Worm (Caenorhabditis elegans): Measurements from ENCODE around the gene lmbr-1.
"Not testable (repeated sequence)": the region's sequence is repeated elsewhere in the genome, so short reads cannot be mapped to it uniquely, and the experiment has no call there.

lmbr-1 gene

ce11 chrIII:8344283-8344682 lies 27.8 kb upstream of the lmbr-1 start, which contains the start of gene ZC262.7:
Gene ZC262.7, minus strand, starts transcription at chrIII:8344336.
- TF ChIP-seq arid-1 (GFP tag; conservative IDR thresholded peaks at IDR 0.05) = peak; percentile 44; the same call in 1 of the 2 replicates
- TF ChIP-seq Y48G9A.11 (GFP tag; IDR thresholded peaks at IDR 0.05) = peak; percentile 37; the same call in 1 of the 2 replicates
- TF ChIP-seq snpc-1.2 (GFP tag; IDR thresholded peaks at IDR 0.05) = peak; percentile 17; the same call in 1 of the 2 replicates
- TF ChIP-seq mdt-29 (GFP tag; IDR thresholded peaks at IDR 0.05) = peak; percentile 72
- peak; percentile 62; the same call in 1 of the 2 replicates for TF ChIP-seq lin-1 (GFP tag; IDR thresholded peaks at IDR 0.05)

ce11 chrIII:8347822-8348221 lies 24.2 kb upstream of the lmbr-1 start, which contains the start of gene clc-29:
Gene clc-29, minus strand, starts transcription at chrIII:8347922.
- not testable (repeated sequence) for TF ChIP-seq tra-1 (GFP tag; IDR thresholded peaks at IDR 0.05); nhr-42 (GFP tag; IDR thresholded peaks at IDR 0.05); nhr-77 (tag; optimal IDR thresholded peaks at IDR 0.05)

- TF ChIP-seq dve-1 (tag; optimal IDR thresholded peaks at IDR 0.05; ENCODE audit: insufficient read depth) (peak; percentile 55), nhr-48 (tag; optimal IDR thresholded peaks at IDR 0.05) (no peak), T20F7.1 (GFP tag; optimal IDR thresholded peaks at IDR 0.05) (peak; percentile 42), nhr-11 (tag; optimal IDR thresholded peaks at IDR 0.05) (peak; percentile 22), dmd-9 (GFP tag; IDR thresholded peaks at IDR 0.05) (0 out of 2 replicates have a peak, but pooled peaks have one; percentile 31), hlh-30 (tag; optimal IDR thresholded peaks at IDR 0.05; ENCODE audit: insufficient read depth) (peak; percentile 79), ZK546.5 (tag; optimal IDR thresholded peaks at IDR 0.05) (no peak), aha-1 (tag) (peak; percentile 33), mes-2 (tag; optimal IDR thresholded peaks at IDR 0.05; ENCODE audit: poor library complexity, severe bottlenecking) (peak; percentile 34), lsy-2 (tag; optimal IDR thresholded peaks at IDR 0.05) (peak; percentile 3 to 72), egl-27 (tag; optimal IDR thresholded peaks at IDR 0.05) (no peak), pha-4 (GFP tag; IDR thresholded peaks at IDR 0.05) (no peak), pha-4 (tag; optimal IDR thresholded peaks at IDR 0.05) (peak; percentile 8), lin-15B (tag; optimal IDR thresholded peaks at IDR 0.05) (no peak), set-16 (GFP tag; IDR thresholded peaks at IDR 0.05) (0 out of 2 replicates have a peak, but pooled peaks have one; percentile 7), mdl-1 (tag; optimal IDR thresholded peaks at IDR 0.05) (peak; percentile 37 to 76), egl-43 (GFP tag; IDR thresholded peaks at IDR 0.05) (0 out of 2 replicates have a peak, but pooled peaks have one; percentile 28), lin-39 (tag; optimal IDR thresholded peaks at IDR 0.05) (no peak), T26A8.4 (GFP tag; IDR thresholded peaks at IDR 0.05) (peak; percentile 22; the same call in 1 of the 2 replicates), hmg-1.1 (GFP tag; IDR thresholded peaks at IDR 0.05) (peak; percentile 51), dpl-1 (GFP tag; optimal IDR thresholded peaks at IDR 0.05) (peak; percentile 34)
These were observed 17.2 kb upstream of the lmbr-1 start, which contains the start of gene unc-116 for ce11 chrIII:8354644-8355461. Gene unc-116, minus strand, starts transcription at chrIII:8355174.

ce11 chrIII:8355462-8355815 lies 16.6 kb upstream of the lmbr-1 start:
- 0 out of 2 replicates have a peak, but pooled peaks have one; percentile 9 for TF ChIP-seq Y48G9A.11 (GFP tag; IDR thresholded peaks at IDR 0.05)
- TF ChIP-seq unc-39 (tag; optimal IDR thresholded peaks at IDR 0.05) = no peak

ce11 chrIII:8356407-8356881 lies 15.6 kb upstream of the lmbr-1 start:
- TF ChIP-seq arid-1 (GFP tag; conservative IDR thresholded peaks at IDR 0.05) (peak; percentile 27; the same call in 1 of the 2 replicates), egl-43 (GFP tag; IDR thresholded peaks at IDR 0.05) (no peak; the same call in 1 of the 2 replicates), nhr-42 (GFP tag; IDR thresholded peaks at IDR 0.05) (no peak), snpc-1.2 (GFP tag; IDR thresholded peaks at IDR 0.05) (no peak), R02D3.7 (tag; optimal IDR thresholded peaks at IDR 0.05) (no peak), ces-1 (GFP tag; optimal IDR thresholded peaks at IDR 0.05) (peak; percentile 64), daf-8 (GFP tag; IDR thresholded peaks at IDR 0.05) (no peak), ceh-20 (GFP tag; IDR thresholded peaks at IDR 0.05) (0 out of 2 replicates have a peak, but pooled peaks have one; percentile 14), nhr-6 (tag; optimal IDR thresholded peaks at IDR 0.05) (peak; percentile 64), hlh-30 (tag; optimal IDR thresholded peaks at IDR 0.05; ENCODE audit: insufficient read depth) (peak; percentile 68), hmg-1.1 (GFP tag; IDR thresholded peaks at IDR 0.05) (peak; percentile 84), set-16 (GFP tag; IDR thresholded peaks at IDR 0.05) (no peak), ZK546.5 (tag; optimal IDR thresholded peaks at IDR 0.05) (no peak), F26F4.8 (GFP tag; conservative IDR thresholded peaks at IDR 0.05) (no peak), F44E2.7 (GFP tag; IDR thresholded peaks at IDR 0.05) (no peak), zag-1 (tag; optimal IDR thresholded peaks at IDR 0.05) (no peak), mep-1 (tag; optimal IDR thresholded peaks at IDR 0.05) (peak; percentile 92), lin-13 (GFP tag; optimal IDR thresholded peaks at IDR 0.05) (peak; percentile 79), ceh-44 (GFP tag; IDR thresholded peaks at IDR 0.05) (no peak)
